Worm (Caenorhabditis elegans) whole organism, L3 larva: ENCODE measurements around the gene ints-11.

Source experiments
- ZK546.5 ChIP-seq: sonication (generic microtip); optimal IDR thresholded peaks from 2 replicates; lab custom pipeline; 2017; ENCODE audit warnings: missing biosample characterization, missing genetic modification characterization
- ama-1 ChIP-seq: fragments of 150-350 bp; optimal IDR thresholded peaks from 2 replicates; lab custom pipeline; 2018
- egl-27 ChIP-seq: sonication (generic microtip); optimal IDR thresholded peaks from 4 replicates; lab custom pipeline; 2017; ENCODE audit warnings: missing biosample characterization, missing genetic modification reagents, missing genetic modification characterization
- lin-15B ChIP-seq: fragments of 150-350 bp; optimal IDR thresholded peaks from 2 replicates; lab custom pipeline; 2014; ENCODE audit warnings: missing biosample characterization, missing genetic modification characterization
- lin-39 ChIP-seq: fragments of 150-350 bp; optimal IDR thresholded peaks from 2 replicates; lab custom pipeline; 2018; ENCODE audit warnings: missing biosample characterization, missing genetic modification reagents, missing genetic modification characterization
- mdl-1 ChIP-seq: fragments of 150-350 bp; optimal IDR thresholded peaks from 2 replicates; lab custom pipeline; 2014; ENCODE audit warnings: missing biosample characterization, missing genetic modification characterization
- nhr-77 ChIP-seq: fragments of 150-350 bp; optimal IDR thresholded peaks from 2 replicates; lab custom pipeline; 2014; ENCODE audit warnings: missing biosample characterization, missing genetic modification characterization
- skn-1 ChIP-seq: fragments of 150-350 bp; optimal IDR thresholded peaks from 2 replicates; lab custom pipeline; 2014; ENCODE audit warnings: missing biosample characterization, missing genetic modification characterization
- snpc-4 ChIP-seq: fragments of 150-350 bp; optimal IDR thresholded peaks from 2 replicates; lab custom pipeline; 2014; ENCODE audit warnings: missing biosample characterization, missing genetic modification characterization
- tbx-2 ChIP-seq: sonication (generic microtip); optimal IDR thresholded peaks from 2 replicates; lab custom pipeline; 2016; ENCODE audit warnings: mild to moderate bottlenecking, missing genetic modification characterization, missing compliant biosample characterization
- ztf-4 ChIP-seq: fragments of 150-350 bp; optimal IDR thresholded peaks from 2 replicates; lab custom pipeline; 2014; ENCODE audit warnings: missing biosample characterization, missing genetic modification characterization

ce11 chrII:8127290-8127689 lies 16.0 kb downstream of the ints-11 start:
- no peak for TF ChIP-seq egl-27 (tag; lab: Kevin White, UChicago)
- no peak for TF ChIP-seq skn-1 (tag; lab: Kevin White, UChicago)
- no peak for TF ChIP-seq lin-15B
- TF ChIP-seq lin-39 = peak; percentile 23
- no peak for TF ChIP-seq ZK546.5
- no peak for TF ChIP-seq nhr-77 (tag; lab: Kevin White, UChicago)
- TF ChIP-seq tbx-2 (tag; lab: Kevin White, UChicago) = no peak
- no peak for TF ChIP-seq mdl-1 (tag; lab: Kevin White, UChicago)
- TF ChIP-seq snpc-4 = no peak
- no peak for TF ChIP-seq ztf-4 (tag; lab: Kevin White, UChicago)
- no peak for TF ChIP-seq ama-1 (lab: Kevin White, UChicago)
